Fruit fly (Drosophila melanogaster): ENCODE results near the gene CG31446.

The CG31446 gene

DNA sequence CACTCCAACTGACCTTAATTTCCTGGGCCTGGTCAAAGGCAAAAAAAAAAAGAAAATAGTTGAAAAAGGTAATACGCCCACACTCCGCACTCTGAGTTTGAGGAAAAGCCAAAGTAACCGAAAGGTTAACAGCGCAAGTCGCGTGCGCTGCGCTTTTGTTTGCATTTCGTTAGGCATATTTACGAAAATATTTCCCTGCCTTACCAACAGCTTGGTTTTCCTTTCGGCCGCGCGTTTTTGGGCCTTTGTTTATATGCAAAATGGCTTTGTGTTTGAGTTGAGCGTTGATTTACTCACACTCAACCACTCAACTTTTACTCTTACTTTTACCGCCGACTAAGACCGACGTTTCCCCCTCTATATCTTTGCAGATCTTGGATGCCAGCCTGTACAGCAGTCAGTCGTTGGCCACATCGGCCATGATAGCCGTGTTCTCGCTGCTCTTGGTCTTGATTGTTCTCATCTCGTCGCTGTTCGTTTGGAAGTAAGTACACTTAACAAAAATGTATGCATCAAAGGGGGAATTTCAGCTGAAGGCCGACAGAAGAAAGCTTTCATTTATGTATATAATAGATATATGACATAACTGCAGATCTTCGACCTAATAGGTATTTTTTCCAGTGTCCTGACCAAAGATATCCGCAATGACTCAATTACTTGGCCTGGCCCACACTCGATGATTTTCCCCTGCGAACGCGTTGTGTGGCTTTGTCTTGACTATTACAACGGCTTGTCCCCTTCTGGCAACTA is 13.9 kb upstream of the CG31446 start (continued):
- TF ChIP-seq seq (GFP tag; IDR thresholded peaks at IDR 0.05) (no peak), CG18011 (GFP tag; optimal IDR thresholded peaks at IDR 0.05) (no peak), E2f2 (GFP tag; IDR thresholded peaks at IDR 0.05) (no peak), insv (GFP tag; optimal IDR thresholded peaks at IDR 0.05) (no peak), corto (GFP tag; optimal IDR thresholded peaks at IDR 0.05) (no peak), crc (GFP tag; optimal IDR thresholded peaks at IDR 0.05) (no peak), CG8388 (GFP tag; optimal IDR thresholded peaks at IDR 0.05) (no peak), Atf3 (GFP tag; optimal IDR thresholded peaks at IDR 0.05) (no peak), ind (GFP tag; optimal IDR thresholded peaks at IDR 0.05) (peak; percentile 9), Spps (tag; optimal IDR thresholded peaks at IDR 0.05) (no peak), Hmx (GFP tag; optimal IDR thresholded peaks at IDR 0.05) (no peak), gcm (GFP tag; optimal IDR thresholded peaks at IDR 0.05) (no peak), sisA (GFP tag; IDR thresholded peaks at IDR 0.05) (no peak; the same call in 1 of the 2 replicates), Awh (GFP tag; IDR thresholded peaks at IDR 0.05) (0 out of 2 replicates have a peak, but pooled peaks have one; percentile 43), slp2 (GFP tag; optimal IDR thresholded peaks at IDR 0.05) (no peak), CG3163 (GFP tag; optimal IDR thresholded peaks at IDR 0.05) (no peak), CG11504 (tag; optimal IDR thresholded peaks at IDR 0.05) (peak; percentile 17), Meics (GFP tag; optimal IDR thresholded peaks at IDR 0.05) (no peak), CG7987 (GFP tag; optimal IDR thresholded peaks at IDR 0.05) (no peak), ATbp (GFP tag; optimal IDR thresholded peaks at IDR 0.05) (peak; percentile 15), BtbVII (GFP tag; optimal IDR thresholded peaks at IDR 0.05) (no peak), abd-A (tag; optimal IDR thresholded peaks at IDR 0.05) (no peak), Bgb (GFP tag; IDR thresholded peaks at IDR 0.05; ENCODE audit: partially characterized antibody) (no peak), CG17568 (GFP tag; optimal IDR thresholded peaks at IDR 0.05) (no peak), Myb (GFP tag; optimal IDR thresholded peaks at IDR 0.05) (no peak), ssp (GFP tag; IDR thresholded peaks at IDR 0.05) (no peak), CG9215 (GFP tag; IDR thresholded peaks at IDR 0.05) (no peak), grau (tag; optimal IDR thresholded peaks at IDR 0.05) (no peak), Mes4 (GFP tag; optimal IDR thresholded peaks at IDR 0.05) (no peak), Ets97D (GFP tag; optimal IDR thresholded peaks at IDR 0.05) (no peak), Med (GFP tag) (peak; percentile 52), CG9437 (GFP tag; optimal IDR thresholded peaks at IDR 0.05) (no peak), CG5180 (GFP tag; optimal IDR thresholded peaks at IDR 0.05) (no peak), chinmo (GFP tag; IDR thresholded peaks at IDR 0.05; ENCODE audit: partially characterized antibody) (no peak), CG12155 (GFP tag; optimal IDR thresholded peaks at IDR 0.05) (no peak), CG17328 (GFP tag; IDR thresholded peaks at IDR 0.05) (0 out of 2 replicates have a peak, but pooled peaks have one; percentile 13), zfh1 (GFP tag; IDR thresholded peaks at IDR 0.05) (0 out of 3 replicates have a peak, but pooled peaks have one; percentile 43), lilli (GFP tag; optimal IDR thresholded peaks at IDR 0.05) (no peak), Gsc (GFP tag; IDR thresholded peaks at IDR 0.05) (no peak), CG32532 (GFP tag; IDR thresholded peaks at IDR 0.05) (no peak), CG7372 (GFP tag; IDR thresholded peaks at IDR 0.05) (no peak)

DNA sequence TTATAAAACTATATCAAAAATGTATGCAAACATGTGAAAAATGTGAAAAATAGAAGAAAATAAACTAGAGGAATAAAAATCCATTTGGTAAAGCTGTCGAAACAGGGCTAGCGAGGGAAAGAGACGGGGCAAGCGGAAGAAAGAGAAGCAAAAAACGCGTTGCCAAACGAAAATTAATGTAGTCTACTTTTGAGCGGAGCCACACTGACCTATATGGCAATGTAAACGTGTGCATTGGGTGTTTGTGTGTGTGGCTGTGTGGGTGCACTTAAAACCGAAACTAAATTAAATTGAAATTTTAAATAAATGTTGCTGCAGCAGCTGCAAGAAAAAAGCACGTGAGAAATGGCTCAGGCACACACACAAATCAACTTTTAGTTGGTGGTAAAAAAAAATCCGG is 12.9 kb upstream of the CG31446 start:
- TF ChIP-seq stwl (tag; optimal IDR thresholded peaks at IDR 0.05): peak; percentile 26
- peak; percentile 1 for TF ChIP-seq Med (GFP tag)
- TF ChIP-seq ac (GFP tag; optimal IDR thresholded peaks at IDR 0.05): no peak
- peak; percentile 63 for TF ChIP-seq cg (GFP tag; optimal IDR thresholded peaks at IDR 0.05)
- no peak for TF ChIP-seq lilli (GFP tag; optimal IDR thresholded peaks at IDR 0.05)
- TF ChIP-seq CG6791 (GFP tag; IDR thresholded peaks at IDR 0.05; ENCODE audit: partially characterized antibody): 0 out of 3 replicates have a peak, but pooled peaks have one; percentile 46
- peak; percentile 26 for TF ChIP-seq Hr3 (GFP tag; optimal IDR thresholded peaks at IDR 0.05)
- peak; percentile 11 for TF ChIP-seq Asciz (GFP tag; optimal IDR thresholded peaks at IDR 0.05)
- TF ChIP-seq CG1792 (GFP tag; optimal IDR thresholded peaks at IDR 0.05): no peak
- 0 out of 3 replicates have a peak, but pooled peaks have one; percentile 32 for TF ChIP-seq CG2199 (GFP tag; IDR thresholded peaks at IDR 0.05)
- no peak for TF ChIP-seq CG8290 (GFP tag; optimal IDR thresholded peaks at IDR 0.05)
- peak in 1 of 2 experiments; percentile 28 for TF ChIP-seq CG8290 (tag; optimal IDR thresholded peaks at IDR 0.05)
- TF ChIP-seq sens (GFP tag): peak; percentile 57

All from whole organism, embryonic.